Fruit fly (Drosophila melanogaster): ENCODE data around the gene alpha-Man-Ib.

Gene alpha-Man-Ib

dm6 chr3R:29157418-29158398 is 45.1 kb upstream of the alpha-Man-Ib start, which contains the start of gene rdog (continued):
- peak; percentile 42 for TF ChIP-seq p53 (GFP tag; optimal IDR thresholded peaks at IDR 0.05)
- peak; percentile 77 for TF ChIP-seq CG13424 (tag; optimal IDR thresholded peaks at IDR 0.05)
- no peak for TF ChIP-seq GATAe (GFP tag; conservative IDR thresholded peaks at IDR 0.05)
- no peak for TF ChIP-seq CG11085 (GFP tag; IDR thresholded peaks at IDR 0.05)
- TF ChIP-seq bowl (GFP tag; IDR thresholded peaks at IDR 0.05), result peak; percentile 9; the same call in 1 of the 2 replicates
- no peak for TF ChIP-seq Awh (GFP tag; IDR thresholded peaks at IDR 0.05)
- TF ChIP-seq Optix (GFP tag; IDR thresholded peaks at IDR 0.05), result peak; percentile 72; the same call in 2 of the 3 replicates
- TF ChIP-seq CG10366 (GFP tag; IDR thresholded peaks at IDR 0.05), result peak; percentile 28; the same call in 1 of the 2 replicates
- peak; percentile 73 for TF ChIP-seq Hand (GFP tag; optimal IDR thresholded peaks at IDR 0.05)
- TF ChIP-seq CG32532 (GFP tag; IDR thresholded peaks at IDR 0.05), result peak; percentile 64; the same call in 1 of the 2 replicates
- TF ChIP-seq CrebB (tag; optimal IDR thresholded peaks at IDR 0.05), result peak; percentile 68
- peak; percentile 84 for TF ChIP-seq Chrac-16 (GFP tag; optimal IDR thresholded peaks at IDR 0.05)
- TF ChIP-seq sens-2 (GFP tag; IDR thresholded peaks at IDR 0.05), result peak; percentile 54; the same call in 1 of the 2 replicates
- TF ChIP-seq shn (GFP tag; optimal IDR thresholded peaks at IDR 0.05), result peak; percentile 81
- peak; percentile 78 for TF ChIP-seq CG8089 (GFP tag; optimal IDR thresholded peaks at IDR 0.05)
- peak; percentile 88 for TF ChIP-seq az2 (GFP tag; optimal IDR thresholded peaks at IDR 0.05)
- no peak for TF ChIP-seq Doc2 (GFP tag; IDR thresholded peaks at IDR 0.05)
- no peak for TF ChIP-seq CG10431 (GFP tag; optimal IDR thresholded peaks at IDR 0.05)
- peak; percentile 89 for TF ChIP-seq CG9727 (GFP tag; optimal IDR thresholded peaks at IDR 0.05)
- TF ChIP-seq CG11695 (GFP tag; IDR thresholded peaks at IDR 0.05), result no peak
- peak; percentile 50; the same call in 1 of the 3 replicates for TF ChIP-seq zfh1 (GFP tag; IDR thresholded peaks at IDR 0.05)
- peak; percentile 34 for TF ChIP-seq Lhr (GFP tag; optimal IDR thresholded peaks at IDR 0.05)
- TF ChIP-seq CG1233 (GFP tag; optimal IDR thresholded peaks at IDR 0.05), result peak; percentile 69
- TF ChIP-seq CG8290 (GFP tag; optimal IDR thresholded peaks at IDR 0.05), result peak; percentile 71
- TF ChIP-seq CG8290 (tag; optimal IDR thresholded peaks at IDR 0.05), result peak in 1 of 2 experiments; percentile 84
- peak; percentile 79 for TF ChIP-seq CG9817 (tag; optimal IDR thresholded peaks at IDR 0.05)
- peak; percentile 85 for TF ChIP-seq CG4820 (GFP tag; optimal IDR thresholded peaks at IDR 0.05)
- TF ChIP-seq CG16815 (GFP tag; optimal IDR thresholded peaks at IDR 0.05), result peak; percentile 79
- TF ChIP-seq odd (GFP tag; optimal IDR thresholded peaks at IDR 0.05), result peak; percentile 71
- peak; percentile 67 for TF ChIP-seq CG15514 (GFP tag; optimal IDR thresholded peaks at IDR 0.05)
- TF ChIP-seq CG3838 (GFP tag; optimal IDR thresholded peaks at IDR 0.05), result peak; percentile 56
- peak; percentile 87 for TF ChIP-seq CG2678 (tag; optimal IDR thresholded peaks at IDR 0.05)
- TF ChIP-seq unc-4 (GFP tag; IDR thresholded peaks at IDR 0.05; ENCODE audit: partially characterized antibody), result no peak
- TF ChIP-seq Mrtf (GFP tag; IDR thresholded peaks at IDR 0.05), result peak; percentile 35; the same call in 1 of the 3 replicates
- TF ChIP-seq jigr1 (GFP tag; IDR thresholded peaks at IDR 0.05), result no peak
- no peak for TF ChIP-seq zf30C (GFP tag; optimal IDR thresholded peaks at IDR 0.05)
- peak; percentile 27; the same call in 1 of the 2 replicates for TF ChIP-seq rib (GFP tag; IDR thresholded peaks at IDR 0.05)
- 0 out of 3 replicates have a peak, but pooled peaks have one; percentile 34 for TF ChIP-seq CG6175 (GFP tag; IDR thresholded peaks at IDR 0.05)
- peak; percentile 53 for TF ChIP-seq HLH3B (GFP tag; IDR thresholded peaks at IDR 0.05)
- peak; percentile 57 for TF ChIP-seq CG5245 (GFP tag; optimal IDR thresholded peaks at IDR 0.05)
- peak; percentile 63 for TF ChIP-seq en (GFP tag; optimal IDR thresholded peaks at IDR 0.05)
- peak; percentile 36 for TF ChIP-seq CG6654 (GFP tag; optimal IDR thresholded peaks at IDR 0.05)
- TF ChIP-seq CG14860 (GFP tag; IDR thresholded peaks at IDR 0.05; ENCODE audit: partially characterized antibody), result no peak
- peak; percentile 47 for TF ChIP-seq CG6689 (GFP tag; IDR thresholded peaks at IDR 0.05)
- TF ChIP-seq CG12219 (GFP tag; optimal IDR thresholded peaks at IDR 0.05), result peak; percentile 72
- peak; percentile 75 for TF ChIP-seq CG11504 (tag; optimal IDR thresholded peaks at IDR 0.05)
- peak; percentile 61 for TF ChIP-seq kay (GFP tag; optimal IDR thresholded peaks at IDR 0.05)
- TF ChIP-seq Abd-B (GFP tag; optimal IDR thresholded peaks at IDR 0.05), result peak; percentile 88
- TF ChIP-seq Dref (GFP tag; IDR thresholded peaks at IDR 0.05), result no peak
